Fruit fly (Drosophila melanogaster): ENCODE measurements around the gene CG33234.

The CG33234 gene

dm6 chr3L:2631406-2631805 is 30.0 kb upstream of the CG33234 start, which contains the start of the genes CG42245 and MEP-1 (continued):
- TF ChIP-seq CG33213 (GFP tag; optimal IDR thresholded peaks at IDR 0.05) (peak; percentile 44), CG14710 (tag; optimal IDR thresholded peaks at IDR 0.05) (peak; percentile 80), CG2712 (tag; optimal IDR thresholded peaks at IDR 0.05) (peak; percentile 63), crc (GFP tag; optimal IDR thresholded peaks at IDR 0.05) (peak; percentile 14), CG8478 (optimal IDR thresholded peaks at IDR 0.05) (no peak), ttk (GFP tag; IDR thresholded peaks at IDR 0.05) (no peak), CG17829 (tag; optimal IDR thresholded peaks at IDR 0.05) (peak; percentile 59), al (GFP tag; IDR thresholded peaks at IDR 0.05) (no peak), CG4617 (GFP tag; optimal IDR thresholded peaks at IDR 0.05; ENCODE audit: borderline replicate concordance) (peak; percentile 72), CG11398 (GFP tag; optimal IDR thresholded peaks at IDR 0.05) (peak; percentile 37), Opbp (GFP tag; IDR thresholded peaks at IDR 0.05; ENCODE audit: partially characterized antibody) (peak; percentile 65; the same call in 2 of the 3 replicates), ERR (GFP tag; optimal IDR thresholded peaks at IDR 0.05) (peak; percentile 10), Doc3 (GFP tag; IDR thresholded peaks at IDR 0.05; ENCODE audit: partially characterized antibody) (peak; percentile 64), ems (GFP tag; optimal IDR thresholded peaks at IDR 0.05) (peak; percentile 40), cato (GFP tag; optimal IDR thresholded peaks at IDR 0.05; ENCODE audit: borderline replicate concordance) (peak; percentile 23), Myb (GFP tag; optimal IDR thresholded peaks at IDR 0.05) (peak; percentile 97), ind (GFP tag; optimal IDR thresholded peaks at IDR 0.05) (peak; percentile 53), D (optimal IDR thresholded peaks at IDR 0.05) (no peak), D (GFP tag; optimal IDR thresholded peaks at IDR 0.05) (no peak), CG8765 (GFP tag; IDR thresholded peaks at IDR 0.05) (no peak), pfk (GFP tag; optimal IDR thresholded peaks at IDR 0.05) (no peak), CG7987 (GFP tag; optimal IDR thresholded peaks at IDR 0.05) (no peak), grn (GFP tag; optimal IDR thresholded peaks at IDR 0.05) (no peak), chinmo (GFP tag; IDR thresholded peaks at IDR 0.05; ENCODE audit: partially characterized antibody) (peak; percentile 58; the same call in 1 of the 4 replicates), ssp (GFP tag; IDR thresholded peaks at IDR 0.05) (no peak), vfl (GFP tag; optimal IDR thresholded peaks at IDR 0.05) (peak; percentile 11), zen (tag; optimal IDR thresholded peaks at IDR 0.05) (no peak), CG17186 (GFP tag; optimal IDR thresholded peaks at IDR 0.05) (peak; percentile 65), CG7839 (tag; optimal IDR thresholded peaks at IDR 0.05) (peak; percentile 48), CG11696 (GFP tag; IDR thresholded peaks at IDR 0.05) (no peak), Nf-YA (GFP tag; IDR thresholded peaks at IDR 0.05) (no peak), ato (GFP tag; IDR thresholded peaks at IDR 0.05; ENCODE audit: partially characterized antibody) (no peak; the same call in 1 of the 2 replicates), tll (GFP tag; optimal IDR thresholded peaks at IDR 0.05) (no peak), zf30C (GFP tag; optimal IDR thresholded peaks at IDR 0.05) (no peak), seq (GFP tag; IDR thresholded peaks at IDR 0.05) (peak; percentile 8; the same call in 1 of the 2 replicates), grau (tag; optimal IDR thresholded peaks at IDR 0.05) (peak; percentile 55)

dm6 chr3L:2632048-2632762 is 29.2 kb upstream of the CG33234 start:
- TF ChIP-seq CG13287 (GFP tag; IDR thresholded peaks at IDR 0.05; ENCODE audit: partially characterized antibody) (peak; percentile 55; the same call in 1 of the 2 replicates), D19A (tag; optimal IDR thresholded peaks at IDR 0.05) (peak; percentile 93), CG2199 (GFP tag; IDR thresholded peaks at IDR 0.05) (0 out of 3 replicates have a peak, but pooled peaks have one; percentile 20), slp2 (GFP tag; optimal IDR thresholded peaks at IDR 0.05) (no peak), Ets97D (GFP tag; optimal IDR thresholded peaks at IDR 0.05) (peak; percentile 14), Med (GFP tag) (peak; percentile 82), MESR4 (GFP tag; optimal IDR thresholded peaks at IDR 0.05) (peak; percentile 94), NK7.1 (GFP tag; optimal IDR thresholded peaks at IDR 0.05) (peak; percentile 4), stwl (tag; optimal IDR thresholded peaks at IDR 0.05) (no peak), CG3163 (GFP tag; optimal IDR thresholded peaks at IDR 0.05) (peak; percentile 14), cg (GFP tag; optimal IDR thresholded peaks at IDR 0.05) (peak; percentile 88), CHES-1-like (GFP tag; optimal IDR thresholded peaks at IDR 0.05) (peak; percentile 11), fu2 (GFP tag; optimal IDR thresholded peaks at IDR 0.05) (peak; percentile 31), lola (GFP tag; optimal IDR thresholded peaks at IDR 0.05) (peak in 1 of 3 experiments; percentile 62), emc (GFP tag; optimal IDR thresholded peaks at IDR 0.05) (no peak)

All from whole organism, embryonic.